Worm (Caenorhabditis elegans) whole organism, late embryonic: Measurements from ENCODE around the gene sre-5.
"Not testable (repeated sequence)": the region's sequence is repeated elsewhere in the genome, so short reads cannot be mapped to it uniquely, and the experiment has no call there.

Experiments used
- C08G9.2 ChIP-seq: sonication (generic microtip); optimal IDR thresholded peaks from 2 replicates; lab custom pipeline; 2016; ENCODE audit warnings: mild to moderate bottlenecking, missing genetic modification characterization, moderate library complexity, missing compliant biosample characterization
- C38D4.7 ChIP-seq: fragments of 200-800 bp; sonication (Bioruptor generic); optimal IDR thresholded peaks from 2 replicates; lab custom pipeline; 2018; ENCODE audit warnings: mild to moderate bottlenecking, missing genetic modification characterization, moderate library complexity, missing compliant biosample characterization
- K02D7.2 ChIP-seq: sonication (generic microtip); optimal IDR thresholded peaks from 2 replicates; lab custom pipeline; 2017; ENCODE audit warnings: mild to moderate bottlenecking, missing genetic modification characterization, missing compliant biosample characterization
- ahr-1 ChIP-seq: sonication (generic microtip); optimal IDR thresholded peaks from 2 replicates; lab custom pipeline; 2016; ENCODE audit warnings: missing genetic modification characterization, missing compliant biosample characterization
- ceh-14 ChIP-seq: sonication (generic microtip); optimal IDR thresholded peaks from 2 replicates; lab custom pipeline; 2016; ENCODE audit warnings: missing genotype, missing genetic modification characterization, missing compliant biosample characterization
- ceh-19 ChIP-seq: fragments of 200-800 bp; sonication (Bioruptor generic); optimal IDR thresholded peaks from 2 replicates; lab custom pipeline; 2018; ENCODE audit warnings: mild to moderate bottlenecking, missing genetic modification characterization, missing compliant biosample characterization
- ceh-24 ChIP-seq: sonication (generic microtip); optimal IDR thresholded peaks from 2 replicates; lab custom pipeline; 2016; ENCODE audit warnings: mild to moderate bottlenecking, missing genetic modification characterization, missing compliant biosample characterization
- ceh-30 ChIP-seq: fragments of 150-350 bp; optimal IDR thresholded peaks from 2 replicates; lab custom pipeline; 2014; ENCODE audit warnings: missing biosample characterization, missing genetic modification characterization
- ceh-31 ChIP-seq: sonication (generic microtip); optimal IDR thresholded peaks from 2 replicates; lab custom pipeline; 2016; ENCODE audit warnings: missing genetic modification characterization, missing compliant biosample characterization
- ceh-34 ChIP-seq: sonication (generic microtip); optimal IDR thresholded peaks from 2 replicates; lab custom pipeline; 2016; ENCODE audit warnings: mild to moderate bottlenecking, missing genetic modification characterization, missing compliant biosample characterization
- ceh-45 ChIP-seq: fragments of 200-800 bp; sonication (Bioruptor generic); IDR thresholded peaks from 2 replicates; pipeline ENCODE4 v1.3.6; 2022; ENCODE audit warnings: missing genetic modification reagents, missing genetic modification characterization, missing compliant biosample characterization
- ceh-6 ChIP-seq: fragments of 200-800 bp; sonication (Bioruptor generic); optimal IDR thresholded peaks from 2 replicates; lab custom pipeline; 2018; ENCODE audit warnings: mild to moderate bottlenecking, missing genetic modification characterization, missing compliant biosample characterization
- che-1 ChIP-seq: sonication (generic microtip); optimal IDR thresholded peaks from 2 replicates; lab custom pipeline; 2016; ENCODE audit warnings: mild to moderate bottlenecking, missing genetic modification characterization, missing compliant biosample characterization
- elt-2 ChIP-seq: sonication (generic microtip); optimal IDR thresholded peaks from 2 replicates; lab custom pipeline; 2016; ENCODE audit warnings: missing genetic modification reagents, missing genetic modification characterization, missing compliant biosample characterization
- eyg-1 ChIP-seq: sonication (generic microtip); optimal IDR thresholded peaks from 2 replicates; lab custom pipeline; 2016; ENCODE audit warnings: missing genotype, missing genetic modification characterization, missing compliant biosample characterization
- fkh-10 ChIP-seq: fragments of 150-350 bp; optimal IDR thresholded peaks from 2 replicates; lab custom pipeline; 2014; ENCODE audit warnings: missing biosample characterization, missing genetic modification reagents, missing genetic modification characterization
- gmeb-2 ChIP-seq: sonication (generic microtip); optimal IDR thresholded peaks from 2 replicates; lab custom pipeline; 2016; ENCODE audit warnings: missing genetic modification characterization, inconsistent platforms, missing compliant biosample characterization
- hlh-13 ChIP-seq: fragments of 200-800 bp; sonication (Bioruptor generic); optimal IDR thresholded peaks from 2 replicates; lab custom pipeline; 2018; ENCODE audit warnings: mild to moderate bottlenecking, missing genetic modification characterization, missing compliant biosample characterization
- hlh-15 ChIP-seq: sonication (generic microtip); optimal IDR thresholded peaks from 2 replicates; lab custom pipeline; 2016; ENCODE audit warnings: missing genetic modification characterization, missing compliant biosample characterization
- hlh-30 ChIP-seq: sonication (generic microtip); optimal IDR thresholded peaks from 2 replicates; lab custom pipeline; 2017; ENCODE audit warnings: antibody characterized with exemption, missing genetic modification characterization, missing compliant biosample characterization; ENCODE audit not compliant: insufficient read depth
- hlh-6 ChIP-seq: sonication (generic microtip); optimal IDR thresholded peaks from 2 replicates; lab custom pipeline; 2016; ENCODE audit warnings: missing genotype, missing genetic modification characterization, missing compliant biosample characterization
- lin-11 ChIP-seq: fragments of 200-800 bp; sonication (Bioruptor generic); optimal IDR thresholded peaks from 2 replicates; lab custom pipeline; 2018; ENCODE audit warnings: mild to moderate bottlenecking, missing genetic modification characterization, missing compliant biosample characterization
- pag-3 ChIP-seq: sonication (generic microtip); optimal IDR thresholded peaks from 2 replicates; lab custom pipeline; 2016; ENCODE audit warnings: missing compliant biosample characterization, missing genetic modification characterization, borderline replicate concordance
- pax-1 ChIP-seq: fragments of 150-350 bp; optimal IDR thresholded peaks from 2 replicates; lab custom pipeline; 2014; ENCODE audit warnings: missing biosample characterization, missing genetic modification characterization
- pha-4 ChIP-seq: fragments of 150-350 bp; optimal IDR thresholded peaks from 2 replicates; lab custom pipeline; 2018; ENCODE audit warnings: missing biosample characterization, missing genetic modification reagents, missing genetic modification characterization
- pqm-1 ChIP-seq: sonication (generic microtip); optimal IDR thresholded peaks from 2 replicates; lab custom pipeline; 2016; ENCODE audit warnings: missing genetic modification characterization, missing compliant biosample characterization
- pros-1 ChIP-seq: fragments of 150-350 bp; optimal IDR thresholded peaks from 2 replicates; lab custom pipeline; 2014; ENCODE audit warnings: missing biosample characterization, missing genetic modification reagents, missing genetic modification characterization
- rnt-1 ChIP-seq: sonication (generic microtip); optimal IDR thresholded peaks from 2 replicates; lab custom pipeline; 2016; ENCODE audit warnings: missing genetic modification characterization, missing compliant biosample characterization
- sdc-2 ChIP-seq: sonication (generic microtip); optimal IDR thresholded peaks from 2 replicates; lab custom pipeline; 2016; ENCODE audit warnings: missing genotype, missing genetic modification characterization, missing compliant biosample characterization
- sox-2 ChIP-seq: fragments of 200-800 bp; sonication (Bioruptor generic); IDR thresholded peaks from 2 replicates; pipeline ENCODE4 v1.3.6; 2022; ENCODE audit warnings: missing genetic modification reagents, missing genetic modification characterization, missing compliant biosample characterization
- tbx-7 ChIP-seq: sonication (generic microtip); optimal IDR thresholded peaks from 2 replicates; lab custom pipeline; 2016; ENCODE audit warnings: missing genotype, missing genetic modification characterization, missing compliant biosample characterization
- ttx-3 ChIP-seq: sonication (generic microtip); optimal IDR thresholded peaks from 2 replicates; lab custom pipeline; 2016; ENCODE audit warnings: missing genetic modification reagents, missing genetic modification characterization, missing compliant biosample characterization
- unc-3 ChIP-seq, 2 experiments: fragments of 200-800 bp in 1 of 2; sonication (Bioruptor generic) in 1 of 2; sonication (generic microtip) in 1 of 2; conservative IDR thresholded peaks in 1 of 2; optimal IDR thresholded peaks in 1 of 2; 2 replicates each; pipeline versions ENCODE4 v1.3.6 to Lab custom; 2016 to 2022; ENCODE audit warnings: missing compliant biosample characterization in 2 of 2, missing genetic modification characterization in 2 of 2, missing genetic modification reagents in 1 of 2
- unc-42 ChIP-seq: sonication (generic microtip); optimal IDR thresholded peaks from 2 replicates; lab custom pipeline; 2016; ENCODE audit warnings: missing genotype, missing genetic modification characterization, missing compliant biosample characterization
- unc-55 ChIP-seq: sonication (generic microtip); optimal IDR thresholded peaks from 2 replicates; lab custom pipeline; 2017; ENCODE audit warnings: missing biosample characterization, missing genetic modification reagents, missing genetic modification characterization
- unc-86 ChIP-seq: sonication (generic microtip); optimal IDR thresholded peaks from 2 replicates; lab custom pipeline; 2016; ENCODE audit warnings: missing genetic modification characterization, missing compliant biosample characterization
- ztf-16 ChIP-seq: sonication (generic microtip); optimal IDR thresholded peaks from 2 replicates; lab custom pipeline; 2017; ENCODE audit warnings: missing genetic modification characterization, missing compliant biosample characterization

The sre-5 gene

ce11 chrIV:3570612-3571011 is 5.6 kb downstream of the sre-5 start:
- TF ChIP-seq ceh-30: no peak
- no peak for TF ChIP-seq ceh-14 (tag; lab: Kevin White, UChicago)
- TF ChIP-seq C38D4.7 (GFP tag; lab: Kevin White, UChicago): no peak
- no peak for TF ChIP-seq gmeb-2

ce11 chrIV:3578155-3578554 is 13.2 kb downstream of the sre-5 start, which contains the start of gene Y37E11B.2:
Gene Y37E11B.2, plus strand, starts transcription at chrIV:3578455.
- TF ChIP-seq lin-11: no peak

- TF ChIP-seq hlh-15 (tag; lab: Kevin White, UChicago): no peak
- TF ChIP-seq che-1 (tag; lab: Kevin White, UChicago): no peak
- TF ChIP-seq tbx-7: no peak
- no peak for TF ChIP-seq pros-1
- no peak for TF ChIP-seq rnt-1
- no peak for TF ChIP-seq unc-55 (GFP tag; lab: Kevin White, UChicago)
- no peak for TF ChIP-seq ceh-34 (tag; lab: Kevin White, UChicago)
- TF ChIP-seq sdc-2 (tag; lab: Kevin White, UChicago): no peak
- no peak for TF ChIP-seq pax-1 (tag; lab: Kevin White, UChicago)
- TF ChIP-seq unc-42 (tag; lab: Kevin White, UChicago): no peak
- no peak for TF ChIP-seq hlh-13 (GFP tag; lab: Kevin White, UChicago)
- TF ChIP-seq, all 69 proteins: peak for 0
Observed at ce11 chrIV:3578667-3579066, 13.7 kb downstream of the sre-5 start.

- TF ChIP-seq pqm-1: no peak
- TF ChIP-seq eyg-1: no peak
- TF ChIP-seq hlh-30: no peak
- no peak for TF ChIP-seq pha-4
- no peak for TF ChIP-seq che-1 (tag; lab: Kevin White, UChicago)
- TF ChIP-seq sox-2 (GFP tag; lab: Robert Waterston, UW): no peak
- TF ChIP-seq, all 69 proteins: peak for 0
Observed at ce11 chrIV:3579477-3579975, 14.5 kb downstream of the sre-5 start, which contains the start of gene Y37E11B.1. Gene Y37E11B.1, plus strand, starts transcription at chrIV:3579621.

- not testable (repeated sequence) for TF ChIP-seq pha-4; sox-2 (GFP tag; lab: Robert Waterston, UW); ceh-31 (tag; lab: Kevin White, UChicago)
Observed at ce11 chrIV:3582806-3583205, 17.8 kb downstream of the sre-5 start, which contains the start of gene blos-7. Gene blos-7, minus strand, starts transcription at chrIV:3582906.

ce11 chrIV:3590821-3591220 is 25.8 kb downstream of the sre-5 start:
- TF ChIP-seq K02D7.2 (no peak), ceh-19 (no peak), gmeb-2 (no peak), unc-86 (tag; lab: Kevin White, UChicago) (no peak), ceh-14 (tag; lab: Kevin White, UChicago) (no peak), hlh-30 (no peak), sox-2 (GFP tag; lab: Robert Waterston, UW) (no peak), ceh-6 (GFP tag; lab: Kevin White, UChicago) (no peak), rnt-1 (no peak), hlh-13 (GFP tag; lab: Kevin White, UChicago) (no peak), ceh-45 (GFP tag; lab: Robert Waterston, UW) (no peak), unc-3 (GFP tag; conservative IDR thresholded peaks at IDR 0.05; lab: Robert Waterston, UW) (no peak), unc-3 (tag; optimal IDR thresholded peaks at IDR 0.05; lab: Kevin White, UChicago) (no peak), pag-3 (tag; lab: Kevin White, UChicago) (no peak)
- TF ChIP-seq, all 69 proteins: peak for 0

ce11 chrIV:3593513-3593912 is 28.5 kb downstream of the sre-5 start, which contains the start of gene taf-2:
Gene taf-2, minus strand, starts transcription at chrIV:3593613.
- TF ChIP-seq K02D7.2: no peak
- no peak for TF ChIP-seq hlh-30
- TF ChIP-seq ceh-24 (tag; lab: Kevin White, UChicago): no peak
- no peak for TF ChIP-seq ahr-1 (tag; lab: Kevin White, UChicago)
- no peak for TF ChIP-seq fkh-10 (GFP tag; lab: Kevin White, UChicago)
- no peak for TF ChIP-seq ztf-16 (tag; lab: Kevin White, UChicago)
- TF ChIP-seq pros-1: no peak
- no peak for TF ChIP-seq ceh-45 (GFP tag; lab: Robert Waterston, UW)
- no peak for TF ChIP-seq tbx-7
- TF ChIP-seq rnt-1: no peak
- TF ChIP-seq hlh-6 (tag; lab: Kevin White, UChicago): no peak
- no peak for TF ChIP-seq ttx-3 (tag; lab: Kevin White, UChicago)
- TF ChIP-seq elt-2 (tag; lab: Kevin White, UChicago): no peak
- no peak for TF ChIP-seq ceh-30
- no peak for TF ChIP-seq C08G9.2
